Fruit fly (Drosophila melanogaster): ENCODE results near the gene Brd.

DNA sequence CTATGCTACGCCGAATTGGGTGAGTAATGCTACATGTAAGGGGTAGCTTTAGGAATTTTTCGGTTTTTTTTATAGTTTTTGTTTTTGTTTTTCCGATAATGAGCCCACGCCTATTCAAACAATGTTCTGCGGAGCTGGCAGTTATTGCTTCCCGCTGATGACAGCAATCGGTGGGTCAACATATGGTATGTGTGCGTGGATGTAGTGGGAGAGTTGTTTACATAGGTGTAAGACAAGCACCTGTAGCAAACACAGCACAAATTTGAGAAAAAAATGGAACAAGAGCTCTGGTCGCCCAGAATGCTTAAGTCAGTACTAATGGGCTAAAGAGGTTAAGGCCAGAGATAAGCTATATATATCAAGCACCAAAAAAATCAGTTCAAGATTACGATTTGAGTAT is 15.8 kb downstream of the Brd start:
- TF ChIP-seq BtbVII (GFP tag; optimal IDR thresholded peaks at IDR 0.05) (peak; percentile 3), B-H1 (GFP tag; IDR thresholded peaks at IDR 0.05) (no peak), Fer3 (tag; optimal IDR thresholded peaks at IDR 0.05) (no peak), pum (GFP tag; optimal IDR thresholded peaks at IDR 0.05) (no peak), slbo (GFP tag; IDR thresholded peaks at IDR 0.05) (no peak), pita (GFP tag; optimal IDR thresholded peaks at IDR 0.05) (no peak), Elba2 (GFP tag; optimal IDR thresholded peaks at IDR 0.05) (no peak), D (optimal IDR thresholded peaks at IDR 0.05) (no peak), D (GFP tag; optimal IDR thresholded peaks at IDR 0.05) (no peak), CG13287 (GFP tag; IDR thresholded peaks at IDR 0.05; ENCODE audit: partially characterized antibody) (no peak), lbe (GFP tag; optimal IDR thresholded peaks at IDR 0.05) (no peak)
